Worm (Caenorhabditis elegans): ENCODE data around the gene R03D7.8.

- TF ChIP-seq somi-1 (GFP tag; optimal IDR thresholded peaks at IDR 0.05) (no peak), egl-44 (GFP tag; IDR thresholded peaks at IDR 0.05) (no peak), nhr-179 (tag; optimal IDR thresholded peaks at IDR 0.05) (no peak), unc-62 (GFP tag; optimal IDR thresholded peaks at IDR 0.05) (no peak), lin-26 (GFP tag; IDR thresholded peaks at IDR 0.05) (no peak), sea-2 (GFP tag; IDR thresholded peaks at IDR 0.05) (no peak), B0035.1 (tag; optimal IDR thresholded peaks at IDR 0.05) (no peak), rpc-1 (optimal IDR thresholded peaks at IDR 0.05) (no peak), rpc-1 (tag; optimal IDR thresholded peaks at IDR 0.05) (no peak), ZK185.1 (tag; optimal IDR thresholded peaks at IDR 0.05; ENCODE audit: poor library complexity, severe bottlenecking) (no peak), ceh-100 (GFP tag; IDR thresholded peaks at IDR 0.05) (no peak), F22D6.2 (tag; optimal IDR thresholded peaks at IDR 0.05) (no peak), ztf-28 (GFP tag; IDR thresholded peaks at IDR 0.05) (no peak), K11D2.4 (GFP tag; IDR thresholded peaks at IDR 0.05) (no peak)
These were observed 46.5 kb downstream of the R03D7.8 start, which contains the start of gene sra-11 for ce11 chrII:10910219-10910618.

Measured in whole organism, young adult.